Worm (Caenorhabditis elegans) whole organism, early embryonic: ENCODE data around the gene K02D10.3.

ENCODE experiments used
- aly-1 ChIP-seq: sonication (generic microtip); optimal IDR thresholded peaks from 2 replicates; lab custom pipeline; 2016; ENCODE audit warnings: missing genetic modification characterization, missing compliant biosample characterization
- ama-1 ChIP-seq: fragments of 150-350 bp; optimal IDR thresholded peaks from 2 replicates; lab custom pipeline; 2014
- ceh-36 ChIP-seq: sonication (generic microtip); optimal IDR thresholded peaks from 2 replicates; lab custom pipeline; 2016; ENCODE audit warnings: missing genetic modification characterization, inconsistent platforms, missing compliant biosample characterization
- flt-1 ChIP-seq: fragments of 200-800 bp; sonication (Bioruptor generic); IDR thresholded peaks from 2 replicates; pipeline ENCODE4 v1.3.6; 2022; ENCODE audit warnings: missing genetic modification characterization, missing compliant biosample characterization
- hmbx-1 ChIP-seq: sonication (generic microtip); optimal IDR thresholded peaks from 2 replicates; lab custom pipeline; 2016; ENCODE audit warnings: mild to moderate bottlenecking, missing genetic modification characterization, missing compliant biosample characterization
- hnd-1 ChIP-seq: sonication (generic microtip); optimal IDR thresholded peaks from 2 replicates; lab custom pipeline; 2016; ENCODE audit warnings: missing genetic modification characterization, missing compliant biosample characterization
- scrt-1 ChIP-seq: fragments of 200-800 bp; sonication (Bioruptor generic); IDR thresholded peaks from 2 replicates; pipeline ENCODE4 v1.3.6; 2022; ENCODE audit warnings: missing genetic modification characterization, missing compliant biosample characterization
- sea-1 ChIP-seq: fragments of 200-800 bp; sonication (Bioruptor generic); conservative IDR thresholded peaks from 2 replicates; pipeline ENCODE4 v1.3.6; 2022; ENCODE audit warnings: missing genetic modification characterization, missing compliant biosample characterization
- tbx-11 ChIP-seq: fragments of 200-800 bp; sonication (Bioruptor generic); IDR thresholded peaks from 2 replicates; pipeline ENCODE4 v1.3.6; 2022; ENCODE audit warnings: missing genetic modification characterization, missing compliant biosample characterization
- tbx-37 ChIP-seq: fragments of 200-800 bp; sonication (Bioruptor generic); conservative IDR thresholded peaks from 2 replicates; pipeline ENCODE4 v1.3.6; 2022; ENCODE audit warnings: missing genetic modification reagents, missing genetic modification characterization, missing compliant biosample characterization
- tra-4 ChIP-seq: sonication (generic microtip); optimal IDR thresholded peaks from 2 replicates; lab custom pipeline; 2017; ENCODE audit warnings: missing genetic modification characterization, missing compliant biosample characterization

ce11 chrIII:8792251-8792650 lies 20.5 kb upstream of the K02D10.3 start, which contains the start of gene ztf-1:
- no peak for TF ChIP-seq hnd-1 (tag; lab: Kevin White, UChicago)
- TF ChIP-seq ama-1 = no peak
- no peak for TF ChIP-seq tbx-37 (GFP tag; lab: Robert Waterston, UW)
- TF ChIP-seq ceh-36 (tag; lab: Kevin White, UChicago) = no peak
- no peak for TF ChIP-seq flt-1 (GFP tag; lab: Robert Waterston, UW)
- no peak for TF ChIP-seq hmbx-1 (tag; lab: Kevin White, UChicago)
- no peak for TF ChIP-seq sea-1 (GFP tag; lab: Robert Waterston, UW)
- no peak for TF ChIP-seq scrt-1 (GFP tag; lab: Robert Waterston, UW)
- TF ChIP-seq tbx-11 (GFP tag; lab: Robert Waterston, UW) = no peak
- no peak for TF ChIP-seq aly-1 (tag; lab: Kevin White, UChicago)
- no peak for TF ChIP-seq tra-4 (tag; lab: Kevin White, UChicago)
